Worm (Caenorhabditis elegans) whole organism, late embryonic: Measurements from ENCODE around the gene bnc-1.

Experiments
- K02D7.2 ChIP-seq: sonication (generic microtip); optimal IDR thresholded peaks from 2 replicates; lab custom pipeline; 2017; ENCODE audit warnings: mild to moderate bottlenecking, missing genetic modification characterization, missing compliant biosample characterization
- K09A11.1 ChIP-seq: sonication (generic microtip); optimal IDR thresholded peaks from 2 replicates; lab custom pipeline; 2017; ENCODE audit warnings: antibody characterized with exemption, mild to moderate bottlenecking, missing genetic modification characterization, missing compliant biosample characterization; ENCODE audit not compliant: insufficient read depth
- ama-1 ChIP-seq: fragments of 150-350 bp; optimal IDR thresholded peaks from 2 replicates; lab custom pipeline; 2014
- ceh-14 ChIP-seq: sonication (generic microtip); optimal IDR thresholded peaks from 2 replicates; lab custom pipeline; 2016; ENCODE audit warnings: missing genotype, missing genetic modification characterization, missing compliant biosample characterization
- ceh-18 ChIP-seq: sonication (generic microtip); optimal IDR thresholded peaks from 2 replicates; lab custom pipeline; 2016; ENCODE audit warnings: missing genetic modification characterization, missing compliant biosample characterization
- ceh-22 ChIP-seq: sonication (generic microtip); optimal IDR thresholded peaks from 2 replicates; lab custom pipeline; 2017; ENCODE audit warnings: missing biosample characterization, missing genetic modification characterization
- ceh-24 ChIP-seq: sonication (generic microtip); optimal IDR thresholded peaks from 2 replicates; lab custom pipeline; 2016; ENCODE audit warnings: mild to moderate bottlenecking, missing genetic modification characterization, missing compliant biosample characterization
- ceh-34 ChIP-seq: sonication (generic microtip); optimal IDR thresholded peaks from 2 replicates; lab custom pipeline; 2016; ENCODE audit warnings: mild to moderate bottlenecking, missing genetic modification characterization, missing compliant biosample characterization
- ceh-9 ChIP-seq: sonication (generic microtip); optimal IDR thresholded peaks from 2 replicates; lab custom pipeline; 2016; ENCODE audit warnings: mild to moderate bottlenecking, missing genetic modification characterization, inconsistent platforms, missing compliant biosample characterization
- dmd-4 ChIP-seq: sonication (generic microtip); optimal IDR thresholded peaks from 2 replicates; lab custom pipeline; 2016; ENCODE audit warnings: borderline replicate concordance, missing genetic modification characterization, missing compliant biosample characterization
- dve-1 ChIP-seq: sonication (generic microtip); optimal IDR thresholded peaks from 2 replicates; lab custom pipeline; 2017; ENCODE audit warnings: antibody characterized with exemption, mild to moderate bottlenecking, missing genetic modification characterization, missing compliant biosample characterization
- elt-2 ChIP-seq: sonication (generic microtip); optimal IDR thresholded peaks from 2 replicates; lab custom pipeline; 2016; ENCODE audit warnings: missing genetic modification reagents, missing genetic modification characterization, missing compliant biosample characterization
- ets-4 ChIP-seq: sonication (generic microtip); optimal IDR thresholded peaks from 2 replicates; lab custom pipeline; 2016; ENCODE audit warnings: missing genetic modification characterization, missing compliant biosample characterization
- eyg-1 ChIP-seq: sonication (generic microtip); optimal IDR thresholded peaks from 2 replicates; lab custom pipeline; 2016; ENCODE audit warnings: missing genotype, missing genetic modification characterization, missing compliant biosample characterization
- fax-1 ChIP-seq: sonication (generic microtip); optimal IDR thresholded peaks from 2 replicates; lab custom pipeline; 2016; ENCODE audit warnings: missing genotype, missing genetic modification characterization, missing compliant biosample characterization
- fkh-6 ChIP-seq: sonication (generic microtip); optimal IDR thresholded peaks from 2 replicates; lab custom pipeline; 2016; ENCODE audit warnings: missing genetic modification characterization, missing compliant biosample characterization
- gmeb-2 ChIP-seq: sonication (generic microtip); optimal IDR thresholded peaks from 2 replicates; lab custom pipeline; 2016; ENCODE audit warnings: missing genetic modification characterization, inconsistent platforms, missing compliant biosample characterization
- hlh-6 ChIP-seq: sonication (generic microtip); optimal IDR thresholded peaks from 2 replicates; lab custom pipeline; 2016; ENCODE audit warnings: missing genotype, missing genetic modification characterization, missing compliant biosample characterization
- lim-6 ChIP-seq: sonication (generic microtip); optimal IDR thresholded peaks from 2 replicates; lab custom pipeline; 2016; ENCODE audit warnings: missing genetic modification characterization, missing compliant biosample characterization
- nfya-1 ChIP-seq: sonication (generic microtip); optimal IDR thresholded peaks from 2 replicates; lab custom pipeline; 2017; ENCODE audit warnings: missing genetic modification characterization, mild to moderate bottlenecking, missing compliant biosample characterization, antibody characterized with exemption, moderate library complexity
- odd-2 ChIP-seq: sonication (generic microtip); optimal IDR thresholded peaks from 2 replicates; lab custom pipeline; 2017; ENCODE audit warnings: antibody characterized with exemption, mild to moderate bottlenecking, missing genetic modification characterization, missing compliant biosample characterization
- pax-1 ChIP-seq: fragments of 150-350 bp; optimal IDR thresholded peaks from 2 replicates; lab custom pipeline; 2014; ENCODE audit warnings: missing biosample characterization, missing genetic modification characterization
- pha-4 ChIP-seq: fragments of 150-350 bp; optimal IDR thresholded peaks from 2 replicates; lab custom pipeline; 2018; ENCODE audit warnings: missing biosample characterization, missing genetic modification reagents, missing genetic modification characterization
- pros-1 ChIP-seq: fragments of 150-350 bp; optimal IDR thresholded peaks from 2 replicates; lab custom pipeline; 2014; ENCODE audit warnings: missing biosample characterization, missing genetic modification reagents, missing genetic modification characterization
- ref-2 ChIP-seq: sonication (generic microtip); optimal IDR thresholded peaks from 2 replicates; lab custom pipeline; 2016; ENCODE audit warnings: missing genetic modification characterization, missing compliant biosample characterization
- rnt-1 ChIP-seq: sonication (generic microtip); optimal IDR thresholded peaks from 2 replicates; lab custom pipeline; 2016; ENCODE audit warnings: missing genetic modification characterization, missing compliant biosample characterization
- sox-2 ChIP-seq: fragments of 200-800 bp; sonication (Bioruptor generic); IDR thresholded peaks from 2 replicates; pipeline ENCODE4 v1.3.6; 2022; ENCODE audit warnings: missing genetic modification reagents, missing genetic modification characterization, missing compliant biosample characterization
- sox-4 ChIP-seq: sonication (generic microtip); optimal IDR thresholded peaks from 2 replicates; lab custom pipeline; 2017; ENCODE audit warnings: mild to moderate bottlenecking, missing genetic modification characterization, inconsistent platforms, missing compliant biosample characterization
- syd-9 ChIP-seq: sonication (generic microtip); optimal IDR thresholded peaks from 2 replicates; lab custom pipeline; 2016; ENCODE audit warnings: mild to moderate bottlenecking, missing genetic modification characterization, moderate library complexity, missing compliant biosample characterization
- tbx-2 ChIP-seq: sonication (generic microtip); optimal IDR thresholded peaks from 2 replicates; lab custom pipeline; 2016; ENCODE audit warnings: missing genetic modification characterization, missing compliant biosample characterization
- unc-42 ChIP-seq: sonication (generic microtip); optimal IDR thresholded peaks from 2 replicates; lab custom pipeline; 2016; ENCODE audit warnings: missing genotype, missing genetic modification characterization, missing compliant biosample characterization
- unc-55 ChIP-seq: sonication (generic microtip); optimal IDR thresholded peaks from 2 replicates; lab custom pipeline; 2017; ENCODE audit warnings: missing biosample characterization, missing genetic modification reagents, missing genetic modification characterization
- unc-86 ChIP-seq: sonication (generic microtip); optimal IDR thresholded peaks from 2 replicates; lab custom pipeline; 2016; ENCODE audit warnings: missing genetic modification characterization, missing compliant biosample characterization
- zip-5 ChIP-seq: sonication (generic microtip); optimal IDR thresholded peaks from 2 replicates; lab custom pipeline; 2016; ENCODE audit warnings: missing genetic modification characterization, missing compliant biosample characterization
- ztf-16 ChIP-seq: sonication (generic microtip); optimal IDR thresholded peaks from 2 replicates; lab custom pipeline; 2017; ENCODE audit warnings: missing genetic modification characterization, missing compliant biosample characterization

bnc-1 gene

ce11 chrV:12261377-12261776, 15.5 kb downstream of the bnc-1 start, which contains the start of gene tbb-6:
TSS of gene tbb-6 (plus strand) at chrV:12261531.
- TF ChIP-seq sox-2 (GFP tag; lab: Robert Waterston, UW) (no peak), nfya-1 (tag; lab: Kevin White, UChicago) (no peak), ama-1 (lab: Kevin White, UChicago) (no peak), ceh-14 (tag; lab: Kevin White, UChicago) (no peak), lim-6 (no peak), ztf-16 (tag; lab: Kevin White, UChicago) (no peak), fkh-6 (tag; lab: Kevin White, UChicago) (no peak), rnt-1 (tag; lab: Kevin White, UChicago) (no peak), syd-9 (no peak), K02D7.2 (tag; lab: Kevin White, UChicago) (no peak), hlh-6 (tag; lab: Kevin White, UChicago) (no peak), pax-1 (tag; lab: Kevin White, UChicago) (no peak), dmd-4 (tag; lab: Kevin White, UChicago) (no peak), unc-86 (tag; lab: Kevin White, UChicago) (no peak), zip-5 (no peak), unc-42 (tag; lab: Kevin White, UChicago) (no peak), dve-1 (tag; lab: Kevin White, UChicago) (no peak)
- TF ChIP-seq, all 69 proteins: peak for 0

DNA sequence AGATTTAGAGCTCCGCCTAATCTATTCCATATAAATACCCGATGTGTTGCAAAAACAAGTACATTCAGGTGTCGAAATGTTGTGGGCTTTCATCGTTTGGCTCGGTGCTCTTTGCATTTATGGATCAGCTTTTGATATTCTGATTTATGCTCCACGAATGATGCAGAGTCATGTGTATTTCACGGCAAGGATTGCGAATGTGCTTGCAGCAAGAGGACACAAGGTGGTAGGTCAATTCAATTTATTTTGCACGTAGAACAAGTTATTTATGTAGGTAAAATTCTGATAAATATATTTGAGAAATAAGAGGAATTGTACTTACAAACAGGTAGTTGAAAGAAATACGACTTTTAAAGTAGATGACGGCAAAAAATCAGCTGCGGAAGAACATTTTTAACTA, 17.9 kb downstream of the bnc-1 start, which contains the start of gene ugt-56:
Gene ugt-56, plus strand, starts transcription at position 61 of the 400 bp plus-strand sequence.
- TF ChIP-seq ztf-16 (tag; lab: Kevin White, UChicago) (no peak), ets-4 (tag; lab: Kevin White, UChicago) (no peak), ceh-22 (no peak)

DNA sequence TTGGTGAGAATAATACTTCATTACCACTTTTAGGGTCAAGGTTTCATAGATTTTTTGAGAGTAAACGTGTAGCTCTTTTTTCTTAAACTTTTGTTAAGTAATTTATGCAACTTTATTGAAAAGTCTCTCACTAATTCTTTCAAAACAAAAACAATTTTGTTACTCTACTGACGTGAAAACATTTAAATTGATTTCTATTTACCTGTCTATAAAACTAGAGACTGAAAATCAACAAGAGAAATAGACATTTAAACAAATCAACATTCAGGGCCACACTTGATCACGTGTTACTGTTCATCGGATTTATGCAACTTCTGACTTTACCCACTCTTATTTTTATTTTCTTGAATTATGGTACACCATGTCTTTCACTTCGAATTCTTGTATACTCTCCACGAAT, 20.4 kb downstream of the bnc-1 start, which contains the start of gene ugt-55:
Gene ugt-55, plus strand, starts transcription at position 301 of the 400 bp plus-strand sequence.
- TF ChIP-seq fax-1 (tag; lab: Kevin White, UChicago) = no peak

DNA sequence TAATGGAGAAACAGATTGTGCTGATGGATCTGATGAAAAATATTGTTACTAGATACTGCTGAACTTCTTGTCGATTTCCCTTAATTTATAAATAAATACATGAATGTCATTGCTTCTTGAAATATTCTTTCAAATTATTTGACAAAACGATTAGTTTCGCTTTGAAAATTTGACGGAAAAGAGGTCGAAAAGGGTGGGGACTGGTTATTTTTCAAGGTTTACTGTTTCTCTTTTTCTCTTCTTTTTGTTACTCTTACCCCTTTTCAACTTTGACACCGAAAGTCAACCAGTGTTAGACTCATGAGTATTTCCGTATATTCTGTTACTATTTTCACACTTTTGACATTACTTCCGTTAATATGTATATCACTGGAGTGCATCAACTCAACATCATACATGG, 21.5 kb downstream of the bnc-1 start, which contains the start of gene T04H1.12:
Gene T04H1.12, plus strand, starts transcription at position 301 of the 400 bp plus-strand sequence.
- TF ChIP-seq K09A11.1 = no peak
- no peak for TF ChIP-seq syd-9
- no peak for TF ChIP-seq gmeb-2
- no peak for TF ChIP-seq elt-2 (tag; lab: Kevin White, UChicago)
- TF ChIP-seq nfya-1 (tag; lab: Kevin White, UChicago) = no peak
- TF ChIP-seq ceh-24 (tag; lab: Kevin White, UChicago) = no peak
- TF ChIP-seq odd-2 (tag; lab: Kevin White, UChicago) = no peak
- no peak for TF ChIP-seq pros-1 (tag; lab: Kevin White, UChicago)
- TF ChIP-seq ets-4 (tag; lab: Kevin White, UChicago) = no peak
- no peak for TF ChIP-seq ref-2 (tag; lab: Kevin White, UChicago)
- no peak for TF ChIP-seq K02D7.2 (tag; lab: Kevin White, UChicago)
- no peak for TF ChIP-seq tbx-2 (tag; lab: Kevin White, UChicago)
- TF ChIP-seq ceh-9 (tag; lab: Kevin White, UChicago) = no peak
- no peak for TF ChIP-seq sox-4 (tag; lab: Kevin White, UChicago)

ce11 chrV:12252272-12252671, 24.6 kb downstream of the bnc-1 start, which contains the start of gene lrx-1:
TSS of gene lrx-1 (plus strand) at chrV:12252572.
- TF ChIP-seq eyg-1 (tag; lab: Kevin White, UChicago) = no peak
- no peak for TF ChIP-seq ceh-9 (tag; lab: Kevin White, UChicago)
- TF ChIP-seq, all 69 proteins: peak for 0

DNA sequence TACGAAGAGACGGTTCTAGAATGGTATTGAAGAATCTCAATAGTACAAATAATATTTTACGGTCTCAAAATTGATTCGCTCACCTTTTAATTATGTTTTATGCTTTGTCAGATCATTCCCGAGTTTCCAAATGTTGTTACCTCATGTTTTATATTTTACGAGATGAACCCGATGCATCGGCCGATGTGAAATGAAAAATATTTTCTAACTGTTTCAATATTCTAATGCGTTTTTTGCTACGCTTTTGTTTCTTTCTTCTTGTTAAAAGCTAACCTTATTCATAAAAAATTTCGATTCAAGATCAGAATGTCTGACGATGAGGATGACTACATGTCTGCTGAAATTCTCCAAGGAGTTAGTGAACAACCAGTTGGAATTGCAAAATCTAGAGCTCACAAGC, 25.8 kb downstream of the bnc-1 start, which contains the start of gene T04H1.5:
Gene T04H1.5, plus strand, starts transcription at position 301 of the 400 bp plus-strand sequence.
- TF ChIP-seq ceh-18 (tag; lab: Kevin White, UChicago) (no peak), ceh-34 (no peak), unc-55 (GFP tag; lab: Kevin White, UChicago) (no peak), pha-4 (tag; lab: Kevin White, UChicago) (no peak)
